Fruit fly (Drosophila melanogaster): ENCODE measurements around the gene Oga.

The Oga gene

dm6 chr3R:21246492-21247061 is 27.7 kb downstream of the Oga start, which contains the start of gene ETHR (continued):
- peak; percentile 38 for TF ChIP-seq vvl (GFP tag; IDR thresholded peaks at IDR 0.05)
- no peak for TF ChIP-seq CG1832 (GFP tag; optimal IDR thresholded peaks at IDR 0.05)
- TF ChIP-seq Fer1 (GFP tag; optimal IDR thresholded peaks at IDR 0.05) = peak; percentile 56
- no peak for TF ChIP-seq Antp (GFP tag; optimal IDR thresholded peaks at IDR 0.05)
- TF ChIP-seq CG6175 (GFP tag; IDR thresholded peaks at IDR 0.05) = 0 out of 3 replicates have a peak, but pooled peaks have one; percentile 31
- TF ChIP-seq D19A (tag; optimal IDR thresholded peaks at IDR 0.05) = no peak
- TF ChIP-seq Usf (GFP tag; optimal IDR thresholded peaks at IDR 0.05) = no peak
- no peak for TF ChIP-seq Sin3A (optimal IDR thresholded peaks at IDR 0.05)
- no peak for TF ChIP-seq wek (GFP tag; optimal IDR thresholded peaks at IDR 0.05)
- no peak for TF ChIP-seq tx (GFP tag; optimal IDR thresholded peaks at IDR 0.05)
- TF ChIP-seq TFAM (GFP tag; optimal IDR thresholded peaks at IDR 0.05) = no peak
- no peak for TF ChIP-seq lbe (GFP tag; optimal IDR thresholded peaks at IDR 0.05)
- TF ChIP-seq CG15011 (GFP tag; optimal IDR thresholded peaks at IDR 0.05) = peak; percentile 46
- peak; percentile 62; the same call in 2 of the 3 replicates for TF ChIP-seq CG11695 (GFP tag; IDR thresholded peaks at IDR 0.05)
- TF ChIP-seq CG15479 (GFP tag; optimal IDR thresholded peaks at IDR 0.05) = no peak
- TF ChIP-seq Dref (GFP tag; IDR thresholded peaks at IDR 0.05) = no peak
- no peak for TF ChIP-seq fd102C (GFP tag; optimal IDR thresholded peaks at IDR 0.05)
- TF ChIP-seq ewg (GFP tag; optimal IDR thresholded peaks at IDR 0.05) = no peak
- no peak for TF ChIP-seq CG6689 (GFP tag; IDR thresholded peaks at IDR 0.05)
- peak; percentile 22 for TF ChIP-seq CG1233 (GFP tag; optimal IDR thresholded peaks at IDR 0.05)
- TF ChIP-seq B-H2 (GFP tag; optimal IDR thresholded peaks at IDR 0.05) = peak; percentile 56
- TF ChIP-seq CG4617 (GFP tag; optimal IDR thresholded peaks at IDR 0.05; ENCODE audit: borderline replicate concordance) = no peak
- no peak for TF ChIP-seq nmo (GFP tag; optimal IDR thresholded peaks at IDR 0.05)
- TF ChIP-seq CG1602 (GFP tag; optimal IDR thresholded peaks at IDR 0.05) = no peak
- peak; percentile 1 for TF ChIP-seq pho (GFP tag; optimal IDR thresholded peaks at IDR 0.05)
- no peak for TF ChIP-seq CG1792 (GFP tag; optimal IDR thresholded peaks at IDR 0.05)
- no peak for TF ChIP-seq fu2 (GFP tag; optimal IDR thresholded peaks at IDR 0.05)
- no peak for TF ChIP-seq CG3407 (GFP tag; optimal IDR thresholded peaks at IDR 0.05)
- TF ChIP-seq CG10543 (GFP tag; optimal IDR thresholded peaks at IDR 0.05) = peak; percentile 61
- no peak for TF ChIP-seq croc (GFP tag; conservative IDR thresholded peaks at IDR 0.05)
- TF ChIP-seq sd (tag; optimal IDR thresholded peaks at IDR 0.05) = peak; percentile 61
- no peak for TF ChIP-seq pnt (GFP tag; optimal IDR thresholded peaks at IDR 0.05)
- TF ChIP-seq gro (GFP tag; optimal IDR thresholded peaks at IDR 0.05) = peak; percentile 37
- TF ChIP-seq MBD-R2 (GFP tag; IDR thresholded peaks at IDR 0.05) = peak; percentile 49; the same call in 1 of the 2 replicates
- TF ChIP-seq Camta (GFP tag; optimal IDR thresholded peaks at IDR 0.05) = no peak
- no peak for TF ChIP-seq emc (GFP tag; optimal IDR thresholded peaks at IDR 0.05)
- no peak for TF ChIP-seq p53 (GFP tag; optimal IDR thresholded peaks at IDR 0.05)
- TF ChIP-seq CG7745 (tag; optimal IDR thresholded peaks at IDR 0.05) = no peak
- no peak for TF ChIP-seq CG8924 (tag; optimal IDR thresholded peaks at IDR 0.05)
- TF ChIP-seq phol (tag; optimal IDR thresholded peaks at IDR 0.05) = no peak
- TF ChIP-seq CG7963 (GFP tag; IDR thresholded peaks at IDR 0.05; ENCODE audit: partially characterized antibody) = no peak
- TF ChIP-seq CG34422 (GFP tag; IDR thresholded peaks at IDR 0.05) = no peak; the same call in 2 of the 3 replicates
- TF ChIP-seq luna (GFP tag; optimal IDR thresholded peaks at IDR 0.05) = no peak
- peak; percentile 80 for TF ChIP-seq ftz-f1 (GFP tag; optimal IDR thresholded peaks at IDR 0.05)
- no peak for TF ChIP-seq Ravus (GFP tag; IDR thresholded peaks at IDR 0.05)
- peak; percentile 34 for TF ChIP-seq lilli (GFP tag; optimal IDR thresholded peaks at IDR 0.05)
- no peak for TF ChIP-seq CG12299 (tag; optimal IDR thresholded peaks at IDR 0.05)
- no peak for TF ChIP-seq CG8478 (optimal IDR thresholded peaks at IDR 0.05)
- TF ChIP-seq HLH54F (GFP tag; optimal IDR thresholded peaks at IDR 0.05) = no peak
- peak; percentile 62 for TF ChIP-seq gem (tag; optimal IDR thresholded peaks at IDR 0.05)
- no peak for TF ChIP-seq H15 (GFP tag; IDR thresholded peaks at IDR 0.05)
- TF ChIP-seq CG34224 (GFP tag; IDR thresholded peaks at IDR 0.05; ENCODE audit: partially characterized antibody) = no peak
